Fruit fly (Drosophila melanogaster): ENCODE results near the gene CG10559.

The CG10559 gene

dm6 chr3R:25287128-25287527 lies 28.8 kb downstream of the CG10559 start, which contains the start of gene CG13658:
Gene CG13658, plus strand, starts transcription at chr3R:25287474.
- no peak for TF ChIP-seq Abd-B (GFP tag; optimal IDR thresholded peaks at IDR 0.05)
- no peak for TF ChIP-seq sage (GFP tag; optimal IDR thresholded peaks at IDR 0.05)
- no peak for TF ChIP-seq dmrt93B (GFP tag; optimal IDR thresholded peaks at IDR 0.05)
- no peak for TF ChIP-seq fru (GFP tag; optimal IDR thresholded peaks at IDR 0.05)
- no peak for TF ChIP-seq Jra (GFP tag; optimal IDR thresholded peaks at IDR 0.05)

DNA sequence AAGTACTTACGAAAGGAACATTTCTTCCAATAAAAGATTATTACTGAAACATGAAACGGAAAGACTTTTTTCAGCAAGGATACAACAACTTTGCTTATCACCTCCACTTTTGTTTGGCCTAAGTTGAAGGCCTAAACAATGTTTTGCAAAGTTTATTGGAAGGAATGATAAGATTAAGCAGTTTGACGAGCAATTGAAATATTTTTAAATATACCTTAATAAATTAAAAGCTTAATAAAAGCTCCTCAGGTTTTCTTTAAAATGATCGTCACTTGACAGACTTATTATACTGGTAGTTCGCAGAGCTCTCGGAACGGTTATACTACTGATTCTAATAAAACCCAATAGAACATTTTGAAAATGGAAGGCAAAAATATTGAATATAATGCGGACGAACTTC lies 30.7 kb downstream of the CG10559 start, which contains the start of gene CG31104:
Gene CG31104 (plus strand): TSS at position 301 of the 400 bp plus-strand sequence.
- TF ChIP-seq Hr83 (GFP tag; optimal IDR thresholded peaks at IDR 0.05; ENCODE audit: poor library complexity, severe bottlenecking) (no peak), dmrt93B (GFP tag; optimal IDR thresholded peaks at IDR 0.05) (no peak), Hnf4 (GFP tag; optimal IDR thresholded peaks at IDR 0.05) (no peak), CrebA (GFP tag; optimal IDR thresholded peaks at IDR 0.05; ENCODE audit: borderline replicate concordance) (no peak), psq (GFP tag; optimal IDR thresholded peaks at IDR 0.05) (no peak), tai (GFP tag; optimal IDR thresholded peaks at IDR 0.05) (no peak), Rel (GFP tag; optimal IDR thresholded peaks at IDR 0.05) (no peak), Rel (tag; optimal IDR thresholded peaks at IDR 0.05) (no peak), Myc (optimal IDR thresholded peaks at IDR 0.05) (no peak), brk (GFP tag; optimal IDR thresholded peaks at IDR 0.05) (no peak), Dif (GFP tag; optimal IDR thresholded peaks at IDR 0.05; ENCODE audit: partially characterized antibody) (no peak), GATAd (GFP tag; optimal IDR thresholded peaks at IDR 0.05) (no peak), lola (GFP tag; optimal IDR thresholded peaks at IDR 0.05) (no peak), Dfd (GFP tag; optimal IDR thresholded peaks at IDR 0.05) (no peak), Mio (GFP tag; optimal IDR thresholded peaks at IDR 0.05) (no peak), HLH106 (tag; optimal IDR thresholded peaks at IDR 0.05) (no peak), sage (GFP tag; optimal IDR thresholded peaks at IDR 0.05) (no peak), foxo (GFP tag; optimal IDR thresholded peaks at IDR 0.05) (no peak)

dm6 chr3R:25283209-25283670 lies 32.7 kb downstream of the CG10559 start, which contains the start of gene CG31300:
Gene CG31300, plus strand, starts transcription at chr3R:25283620.
- TF ChIP-seq Sp1 (GFP tag; optimal IDR thresholded peaks at IDR 0.05) (no peak), woc (GFP tag; optimal IDR thresholded peaks at IDR 0.05) (no peak), Dif (GFP tag; optimal IDR thresholded peaks at IDR 0.05; ENCODE audit: partially characterized antibody) (no peak), pan (optimal IDR thresholded peaks at IDR 0.05) (no peak), Myc (optimal IDR thresholded peaks at IDR 0.05) (no peak), sv (GFP tag; optimal IDR thresholded peaks at IDR 0.05) (no peak), dmrt93B (GFP tag; optimal IDR thresholded peaks at IDR 0.05) (no peak), Rel (GFP tag; optimal IDR thresholded peaks at IDR 0.05) (no peak), Rel (tag; optimal IDR thresholded peaks at IDR 0.05) (no peak), CG32264 (GFP tag; optimal IDR thresholded peaks at IDR 0.05) (no peak), ey (GFP tag; optimal IDR thresholded peaks at IDR 0.05) (no peak), Hnf4 (GFP tag; optimal IDR thresholded peaks at IDR 0.05) (no peak), Abd-B (GFP tag; optimal IDR thresholded peaks at IDR 0.05) (no peak), br (GFP tag; optimal IDR thresholded peaks at IDR 0.05) (no peak), h (GFP tag; optimal IDR thresholded peaks at IDR 0.05) (no peak), CG9705 (GFP tag; optimal IDR thresholded peaks at IDR 0.05) (no peak)

dm6 chr3R:25281165-25281564 lies 34.8 kb downstream of the CG10559 start, which contains the start of gene CG11892:
Gene CG11892, plus strand, starts transcription at chr3R:25281548.
- TF ChIP-seq GATAd (GFP tag; optimal IDR thresholded peaks at IDR 0.05) (no peak), brk (GFP tag; optimal IDR thresholded peaks at IDR 0.05) (no peak), Hr83 (GFP tag; optimal IDR thresholded peaks at IDR 0.05; ENCODE audit: poor library complexity, severe bottlenecking) (peak; percentile 51), br (GFP tag; optimal IDR thresholded peaks at IDR 0.05) (peak; percentile 57), OdsH (GFP tag; optimal IDR thresholded peaks at IDR 0.05) (peak; percentile 47), dsf (GFP tag; optimal IDR thresholded peaks at IDR 0.05; ENCODE audit: borderline replicate concordance) (no peak), tai (GFP tag; optimal IDR thresholded peaks at IDR 0.05) (no peak), Dif (GFP tag; optimal IDR thresholded peaks at IDR 0.05; ENCODE audit: partially characterized antibody) (no peak), fru (GFP tag; optimal IDR thresholded peaks at IDR 0.05) (peak; percentile 50), Abd-B (GFP tag; optimal IDR thresholded peaks at IDR 0.05) (no peak), sage (GFP tag; optimal IDR thresholded peaks at IDR 0.05) (no peak), Hnf4 (GFP tag; optimal IDR thresholded peaks at IDR 0.05) (peak; percentile 24), Dfd (GFP tag; optimal IDR thresholded peaks at IDR 0.05) (no peak), woc (GFP tag; optimal IDR thresholded peaks at IDR 0.05) (no peak), HLH106 (tag; optimal IDR thresholded peaks at IDR 0.05) (no peak), lola (GFP tag; optimal IDR thresholded peaks at IDR 0.05) (no peak), Vsx2 (GFP tag; optimal IDR thresholded peaks at IDR 0.05; ENCODE audit: partially characterized antibody) (no peak), foxo (GFP tag; optimal IDR thresholded peaks at IDR 0.05) (no peak), jim (GFP tag; optimal IDR thresholded peaks at IDR 0.05) (no peak), usp (GFP tag; optimal IDR thresholded peaks at IDR 0.05) (no peak), dmrt93B (GFP tag; optimal IDR thresholded peaks at IDR 0.05) (no peak), Sp1 (GFP tag; optimal IDR thresholded peaks at IDR 0.05) (peak; percentile 55), CrebA (GFP tag; optimal IDR thresholded peaks at IDR 0.05; ENCODE audit: borderline replicate concordance) (no peak), psq (GFP tag; optimal IDR thresholded peaks at IDR 0.05) (no peak), rgr (GFP tag; optimal IDR thresholded peaks at IDR 0.05) (peak; percentile 36), h (GFP tag; optimal IDR thresholded peaks at IDR 0.05) (no peak), dl (GFP tag; optimal IDR thresholded peaks at IDR 0.05; ENCODE audit: insufficient read depth in 1 of 2, partially characterized antibody in 2 of 2) (no peak), Jra (GFP tag; optimal IDR thresholded peaks at IDR 0.05) (no peak), N (GFP tag; optimal IDR thresholded peaks at IDR 0.05) (no peak), Mio (GFP tag; optimal IDR thresholded peaks at IDR 0.05) (no peak)

All from whole organism, wandering third instar larva.